Fruit fly (Drosophila melanogaster) whole organism, embryonic: Measurements from ENCODE around the gene CG4101.

Experiments
- Asciz ChIP-seq: fragments of 200-800 bp; sonication (Bioruptor generic); optimal IDR thresholded peaks from 2 replicates; lab custom pipeline; 2017; ENCODE audit warnings: missing biosample characterization, mild to moderate bottlenecking, missing genetic modification characterization, missing genetic modification reagents
- Awh ChIP-seq: fragments of 200-800 bp; sonication (Bioruptor generic); IDR thresholded peaks from 2 replicates; pipeline ENCODE4, ENCODE4 v1.3.6; 2022; ENCODE audit warnings: missing biosample characterization, missing genetic modification characterization
- CG10267 ChIP-seq: fragments of 200-800 bp; sonication (Bioruptor generic); optimal IDR thresholded peaks from 2 replicates; lab custom pipeline; 2018; ENCODE audit warnings: missing biosample characterization, mild to moderate bottlenecking, missing genetic modification characterization, moderate library complexity
- CG12155 ChIP-seq: fragments of 200-800 bp; sonication (Bioruptor generic); optimal IDR thresholded peaks from 3 replicates; lab custom pipeline; 2016; ENCODE audit warnings: missing biosample characterization, missing genetic modification characterization
- CG13894 ChIP-seq: fragments of 200-800 bp; sonication (Bioruptor generic); optimal IDR thresholded peaks from 3 replicates; lab custom pipeline; 2018; ENCODE audit warnings: missing biosample characterization, mild to moderate bottlenecking, missing genetic modification characterization, moderate library complexity
- CG14860 ChIP-seq: fragments of 200-800 bp; sonication (Bioruptor generic); IDR thresholded peaks from 3 replicates; pipeline ENCODE4 v1.3.6; 2022; ENCODE audit warnings: missing biosample characterization, missing genetic modification characterization; ENCODE audit not compliant: partially characterized antibody
- CG14965 ChIP-seq: fragments of 200-800 bp; sonication (Bioruptor generic); optimal IDR thresholded peaks from 2 replicates; lab custom pipeline; 2016; ENCODE audit warnings: missing biosample characterization, missing genetic modification characterization, borderline replicate concordance
- CG1602 ChIP-seq: fragments of 200-800 bp; sonication (Bioruptor generic); optimal IDR thresholded peaks from 3 replicates; lab custom pipeline; 2016; ENCODE audit warnings: missing biosample characterization, missing genetic modification characterization
- CG17328 ChIP-seq: fragments of 200-800 bp; sonication (Bioruptor generic); IDR thresholded peaks from 2 replicates; pipeline ENCODE4 v1.3.6; 2022; ENCODE audit warnings: missing biosample characterization, missing genetic modification characterization
- CG17359 ChIP-seq: fragments of 200-800 bp; sonication (Bioruptor generic); optimal IDR thresholded peaks from 3 replicates; lab custom pipeline; 2018; ENCODE audit warnings: missing biosample characterization, mild to moderate bottlenecking, missing genetic modification characterization, moderate library complexity
- CG17829 ChIP-seq: fragments of 200-800 bp; optimal IDR thresholded peaks from 2 replicates; lab custom pipeline; 2019; ENCODE audit warnings: missing biosample characterization, mild to moderate bottlenecking, missing genetic modification characterization, moderate library complexity
- CG34224 ChIP-seq: fragments of 200-800 bp; sonication (Bioruptor generic); IDR thresholded peaks from 3 replicates; pipeline ENCODE4 v1.3.6; 2022; ENCODE audit warnings: missing biosample characterization, missing genetic modification characterization; ENCODE audit not compliant: partially characterized antibody
- CG6813 ChIP-seq: fragments of 200-800 bp; sonication (Bioruptor generic); optimal IDR thresholded peaks from 2 replicates; lab custom pipeline; 2017; ENCODE audit warnings: missing biosample characterization, missing genetic modification characterization, mild to moderate bottlenecking, moderate library complexity, missing genetic modification reagents
- CG9876 ChIP-seq: fragments of 200-800 bp; sonication (Bioruptor generic); optimal IDR thresholded peaks from 2 replicates; lab custom pipeline; 2016; ENCODE audit warnings: missing biosample characterization, missing genetic modification characterization
- CoRest ChIP-seq: fragments of 200-800 bp; sonication (Bioruptor generic); optimal IDR thresholded peaks from 3 replicates; lab custom pipeline; 2018; ENCODE audit warnings: missing biosample characterization, mild to moderate bottlenecking, missing genetic modification characterization, moderate library complexity
- Dll ChIP-seq: fragments of 200-800 bp; sonication (Bioruptor generic); IDR thresholded peaks from 4 replicates; pipeline ENCODE4 v1.3.6; 2022; ENCODE audit warnings: missing biosample characterization, missing genetic modification characterization; ENCODE audit not compliant: partially characterized antibody
- Dp ChIP-seq: fragments of 200-800 bp; sonication (Bioruptor generic); optimal IDR thresholded peaks from 2 replicates; lab custom pipeline; 2018; ENCODE audit warnings: missing biosample characterization, mild to moderate bottlenecking, missing genetic modification characterization, moderate library complexity
- Eip74EF ChIP-seq, 2 experiments: fragments of 200-800 bp in 1 of 2; fragments of >200 bp in 1 of 2; sonication (Bioruptor generic) in 1 of 2; optimal IDR thresholded peaks; 2 replicates each; lab custom pipeline; 2017 to 2019; ENCODE audit warnings: missing biosample characterization in 2 of 2, missing genetic modification characterization in 2 of 2, mild to moderate bottlenecking in 1 of 2, moderate library complexity in 1 of 2
- Hey ChIP-seq: fragments of 200-800 bp; sonication (Bioruptor generic); optimal IDR thresholded peaks from 3 replicates; lab custom pipeline; 2018; ENCODE audit warnings: missing biosample characterization, mild to moderate bottlenecking, missing genetic modification characterization
- Hmx ChIP-seq: fragments of 200-800 bp; sonication (Bioruptor generic); optimal IDR thresholded peaks from 2 replicates; lab custom pipeline; 2016; ENCODE audit warnings: missing biosample characterization, missing genetic modification characterization
- Hr78 ChIP-seq, 2 experiments: fragments of 200-800 bp in 1 of 2; fragments of >200 bp in 1 of 2; sonication (Bioruptor generic) in 1 of 2; optimal IDR thresholded peaks; 2 replicates each; lab custom pipeline; 2017 to 2019; ENCODE audit warnings: missing biosample characterization in 2 of 2, missing genetic modification characterization in 2 of 2, mild to moderate bottlenecking in 1 of 2, moderate library complexity in 1 of 2
- Hsf ChIP-seq: fragments of 200-800 bp; sonication (Bioruptor generic); optimal IDR thresholded peaks from 3 replicates; lab custom pipeline; 2016; ENCODE audit warnings: missing biosample characterization, missing genetic modification characterization
- Neu2 ChIP-seq: fragments of 200-800 bp; sonication (Bioruptor generic); optimal IDR thresholded peaks from 3 replicates; lab custom pipeline; 2016; ENCODE audit warnings: missing biosample characterization, missing genetic modification characterization, borderline replicate concordance
- Opbp ChIP-seq: fragments of 200-800 bp; sonication (Bioruptor generic); IDR thresholded peaks from 3 replicates; pipeline ENCODE4 v1.3.6; 2022; ENCODE audit warnings: missing biosample characterization, missing genetic modification characterization; ENCODE audit not compliant: partially characterized antibody
- Ptx1 ChIP-seq: fragments of 200-800 bp; sonication (Bioruptor generic); IDR thresholded peaks from 2 replicates; pipeline ENCODE4 v1.3.6; 2022; ENCODE audit warnings: missing biosample characterization, missing genetic modification characterization
- Sry-β ChIP-seq: fragments of 200-800 bp; sonication (Bioruptor generic); optimal IDR thresholded peaks from 2 replicates; lab custom pipeline; 2018; ENCODE audit warnings: missing biosample characterization, mild to moderate bottlenecking, missing genetic modification characterization, moderate library complexity
- Trl ChIP-seq, 3 experiments: fragments of >200 bp in 2 of 3; fragments of 200-800 bp in 1 of 3; sonication (Bioruptor generic) in 1 of 3; optimal IDR thresholded peaks; 2 replicates in 1 of 3; 3 replicates in 2 of 3; lab custom pipeline; 2016 to 2017; ENCODE audit warnings: missing biosample characterization in 1 of 3, missing genetic modification characterization in 1 of 3
- al ChIP-seq: fragments of 200-800 bp; sonication (Bioruptor generic); IDR thresholded peaks from 2 replicates; pipeline ENCODE4 v1.3.6; 2022; ENCODE audit warnings: missing biosample characterization, missing genetic modification characterization
- amos ChIP-seq: fragments of 200-800 bp; sonication (Bioruptor generic); IDR thresholded peaks from 2 replicates; pipeline ENCODE4 v1.3.6; 2022; ENCODE audit warnings: missing biosample characterization, missing genetic modification characterization; ENCODE audit not compliant: partially characterized antibody
- ap ChIP-seq: fragments of 200-800 bp; sonication (Bioruptor generic); IDR thresholded peaks from 2 replicates; pipeline ENCODE4 v1.3.6; 2022; ENCODE audit warnings: missing biosample characterization, missing genetic modification characterization
- ato ChIP-seq: fragments of 200-800 bp; sonication (Bioruptor generic); IDR thresholded peaks from 2 replicates; pipeline ENCODE4 v1.3.6; 2022; ENCODE audit warnings: missing biosample characterization, missing genetic modification characterization; ENCODE audit not compliant: partially characterized antibody
- az2 ChIP-seq: fragments of 200-800 bp; sonication (Bioruptor generic); optimal IDR thresholded peaks from 3 replicates; lab custom pipeline; 2016; ENCODE audit warnings: missing biosample characterization, missing genetic modification characterization
- bbx ChIP-seq: fragments of 200-800 bp; sonication (Bioruptor generic); IDR thresholded peaks from 2 replicates; pipeline ENCODE4 v1.3.6; 2022; ENCODE audit warnings: missing biosample characterization, missing genetic modification characterization; ENCODE audit not compliant: partially characterized antibody
- bigmax ChIP-seq: fragments of 200-800 bp; sonication (Bioruptor generic); optimal IDR thresholded peaks from 2 replicates; lab custom pipeline; 2018; ENCODE audit warnings: missing biosample characterization, mild to moderate bottlenecking, missing genetic modification characterization
- chinmo ChIP-seq: fragments of 200-800 bp; sonication (Bioruptor generic); IDR thresholded peaks from 4 replicates; pipeline ENCODE4 v1.3.6; 2022; ENCODE audit warnings: missing biosample characterization, missing genetic modification characterization; ENCODE audit not compliant: partially characterized antibody
- crp ChIP-seq, 2 experiments: fragments of 200-800 bp; sonication (Bioruptor generic); optimal IDR thresholded peaks; 2 replicates in 1 of 2; 3 replicates in 1 of 2; lab custom pipeline; 2017; ENCODE audit warnings: missing biosample characterization in 2 of 2, missing genetic modification characterization in 2 of 2, mild to moderate bottlenecking in 1 of 2, moderate library complexity in 1 of 2
- dpn ChIP-seq, 2 experiments: fragments of 200-800 bp; sonication (Bioruptor generic); optimal IDR thresholded peaks; 3 replicates each; lab custom pipeline; 2016; ENCODE audit warnings: missing biosample characterization in 2 of 2, missing genetic modification characterization in 2 of 2
- fd102C ChIP-seq: fragments of 200-800 bp; sonication (Bioruptor generic); optimal IDR thresholded peaks from 2 replicates; lab custom pipeline; 2018; ENCODE audit warnings: missing biosample characterization, mild to moderate bottlenecking, missing genetic modification characterization, moderate library complexity
- hth ChIP-seq: fragments of >200 bp; optimal IDR thresholded peaks from 2 replicates; lab custom pipeline; 2017; ENCODE audit warnings: inconsistent platforms
- jigr1 ChIP-seq: fragments of 200-800 bp; sonication (Bioruptor generic); IDR thresholded peaks from 3 replicates; pipeline ENCODE4 v1.3.6; 2022; ENCODE audit warnings: missing biosample characterization, missing genetic modification characterization
- kah ChIP-seq: fragments of 200-800 bp; sonication (Bioruptor generic); optimal IDR thresholded peaks from 2 replicates; lab custom pipeline; 2018; ENCODE audit warnings: missing biosample characterization, mild to moderate bottlenecking, missing genetic modification characterization
- kni ChIP-seq: fragments of 200-800 bp; sonication (Bioruptor generic); optimal IDR thresholded peaks from 3 replicates; lab custom pipeline; 2017; ENCODE audit warnings: mild to moderate bottlenecking, missing biosample characterization, missing genetic modification reagents, missing genetic modification characterization
- lbe ChIP-seq: fragments of 200-800 bp; sonication (Bioruptor generic); optimal IDR thresholded peaks from 2 replicates; lab custom pipeline; 2016; ENCODE audit warnings: missing biosample characterization, mild to moderate bottlenecking, missing genetic modification characterization
- maf-S ChIP-seq: fragments of 200-800 bp; sonication (Bioruptor generic); optimal IDR thresholded peaks from 2 replicates; lab custom pipeline; 2016; ENCODE audit warnings: missing biosample characterization, missing genetic modification characterization
- nom ChIP-seq: fragments of 200-800 bp; sonication (Bioruptor generic); optimal IDR thresholded peaks from 2 replicates; lab custom pipeline; 2017; ENCODE audit warnings: missing biosample characterization, missing genetic modification characterization, mild to moderate bottlenecking, moderate library complexity, missing genetic modification reagents
- phol ChIP-seq: fragments of 200-800 bp; sonication (Bioruptor generic); optimal IDR thresholded peaks from 3 replicates; lab custom pipeline; 2018; ENCODE audit warnings: missing biosample characterization, mild to moderate bottlenecking, missing genetic modification characterization, moderate library complexity
- ranshi ChIP-seq: fragments of 200-800 bp; sonication (Bioruptor generic); IDR thresholded peaks from 2 replicates; pipeline ENCODE4 v1.3.6; 2022; ENCODE audit warnings: missing biosample characterization, missing genetic modification characterization
- seq ChIP-seq: fragments of 200-800 bp; sonication (Bioruptor generic); IDR thresholded peaks from 2 replicates; pipeline ENCODE4 v1.3.6; 2022; ENCODE audit warnings: missing biosample characterization, missing genetic modification characterization
- tx ChIP-seq: fragments of 200-800 bp; sonication (Bioruptor generic); optimal IDR thresholded peaks from 2 replicates; lab custom pipeline; 2016; ENCODE audit warnings: missing biosample characterization, missing genetic modification characterization

Gene CG4101

DNA sequence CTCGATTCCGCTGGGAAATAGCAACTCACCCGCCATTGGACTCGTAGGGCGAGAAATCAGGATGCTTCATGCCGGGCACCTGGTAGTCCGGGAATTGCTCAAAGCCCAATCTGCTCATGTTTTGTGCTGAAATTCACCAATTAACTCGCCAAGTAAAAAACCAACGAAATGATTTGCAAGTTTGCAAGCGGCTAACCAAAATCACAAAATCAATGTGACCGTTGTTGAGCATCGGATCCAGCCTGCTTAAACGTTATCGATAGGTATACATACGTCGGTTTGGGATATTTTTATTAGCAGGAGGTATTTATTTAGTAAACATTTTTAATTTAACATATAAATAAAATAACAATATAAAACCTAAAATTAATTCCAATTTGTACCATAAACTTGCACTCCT lies 2.1 kb upstream of the CG4101 start, which contains the start of gene Prosbeta6 (continued):
- TF ChIP-seq CG13894 (tag; lab: Kevin White, UChicago) (no peak), Hr78 (GFP tag; optimal IDR thresholded peaks at IDR 0.05; lab: Kevin White, UChicago) (no peak), Neu2 (no peak), dpn (GFP tag; optimal IDR thresholded peaks at IDR 0.05; lab: Kevin White, UChicago) (no peak), CG17829 (tag; lab: Kevin White, UChicago) (peak; percentile 10), Hey (tag; lab: Kevin White, UChicago) (no peak), jigr1 (GFP tag; lab: Robert Waterston, UW) (no peak), Ptx1 (no peak), Hmx (GFP tag; lab: Kevin White, UChicago) (no peak), Dll (peak; percentile 56; the same call in 3 of the 4 replicates), amos (peak; percentile 62), az2 (GFP tag; lab: Kevin White, UChicago) (no peak), lbe (peak; percentile 15), seq (GFP tag; lab: Robert Waterston, UW) (no peak), ranshi (no peak), al (GFP tag; lab: Robert Waterston, UW) (no peak), nom (GFP tag; lab: Kevin White, UChicago) (no peak), CG17359 (no peak), kah (GFP tag; lab: Kevin White, UChicago) (no peak), Hsf (no peak), Opbp (no peak), Sry-β (no peak), CG14860 (GFP tag; lab: Robert Waterston, UW) (no peak), Trl (optimal IDR thresholded peaks at IDR 0.05; lab: Kevin White, UChicago) (no peak), Trl (GFP tag; optimal IDR thresholded peaks at IDR 0.05; lab: Kevin White, UChicago) (no peak), Eip74EF (GFP tag; optimal IDR thresholded peaks at IDR 0.05; lab: Kevin White, UChicago) (no peak), chinmo (GFP tag; lab: Robert Waterston, UW) (no peak), fd102C (GFP tag; lab: Kevin White, UChicago) (no peak), crp (GFP tag; optimal IDR thresholded peaks at IDR 0.05; lab: Kevin White, UChicago) (no peak), phol (no peak), kni (no peak), tx (no peak), ap (GFP tag; lab: Robert Waterston, UW) (no peak), CG12155 (GFP tag; lab: Kevin White, UChicago) (no peak), CG14965 (GFP tag; lab: Kevin White, UChicago) (no peak), CG6813 (no peak), maf-S (no peak), CG10267 (peak; percentile 22), Dp (peak; percentile 44), CG9876 (no peak), Awh (no peak), CoRest (tag; lab: Kevin White, UChicago) (no peak), bigmax (GFP tag; lab: Kevin White, UChicago) (peak; percentile 56), CG1602 (GFP tag; lab: Kevin White, UChicago) (no peak), CG17328 (GFP tag; lab: Robert Waterston, UW) (no peak), bbx (GFP tag; lab: Robert Waterston, UW) (peak; percentile 45; the same call in 1 of the 2 replicates), ato (GFP tag; lab: Robert Waterston, UW) (no peak), hth (lab: Kevin White, UChicago) (no peak), CG34224 (GFP tag; lab: Robert Waterston, UW) (peak; percentile 50; the same call in 2 of the 3 replicates), Asciz (GFP tag; lab: Kevin White, UChicago) (no peak)
